Worm (Caenorhabditis elegans) whole organism, L4/young adult: Measurements from ENCODE around the gene eif-3.B.

Source experiments
- W03F9.2 ChIP-seq: fragments of 150-350 bp; optimal IDR thresholded peaks from 2 replicates; lab custom pipeline; 2014; ENCODE audit warnings: missing biosample characterization, missing genetic modification characterization
- dao-5 ChIP-seq: sonication (generic microtip); optimal IDR thresholded peaks from 2 replicates; lab custom pipeline; 2016; ENCODE audit warnings: missing genotype, missing genetic modification characterization, moderate library complexity, missing compliant biosample characterization

DNA sequence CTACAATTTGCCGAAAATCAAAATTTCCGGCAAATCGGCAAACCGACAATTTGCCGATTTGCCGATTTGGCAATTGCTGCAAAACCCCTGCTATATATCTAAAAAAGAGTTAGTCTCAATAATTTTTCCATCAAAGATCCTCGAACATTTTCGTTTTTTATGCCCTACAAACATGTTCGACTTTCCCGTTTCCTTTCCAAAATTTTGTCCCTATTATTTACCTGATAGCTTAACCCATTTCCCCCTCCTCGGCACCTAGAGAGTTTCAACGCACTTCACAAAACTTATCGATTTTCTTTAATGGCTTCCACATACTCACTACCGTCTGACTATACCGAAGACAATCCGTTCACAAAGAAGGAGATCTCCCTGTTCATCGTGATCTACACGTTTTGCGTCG, 13.5 kb downstream of the eif-3.B start, which contains the start of gene W01D2.6:
- no peak for TF ChIP-seq W03F9.2 (tag; lab: Kevin White, UChicago)
- no peak for TF ChIP-seq dao-5 (tag; lab: Kevin White, UChicago)
